Fruit fly (Drosophila melanogaster) whole organism, adult: ENCODE data around the gene Rhp.

ENCODE experiments used
- CG12768 ChIP-seq: fragments of 200-800 bp; sonication (Bioruptor generic); optimal IDR thresholded peaks from 2 replicates; lab custom pipeline; 2017; ENCODE audit warnings: missing biosample characterization, missing genetic modification characterization, mild to moderate bottlenecking, moderate library complexity, missing genetic modification reagents
- CG14711 ChIP-seq: fragments of 200-800 bp; sonication (Bioruptor generic); optimal IDR thresholded peaks from 2 replicates; lab custom pipeline; 2018; ENCODE audit warnings: missing biosample characterization, mild to moderate bottlenecking, missing genetic modification characterization, moderate library complexity
- CG1620 ChIP-seq: fragments of 200-800 bp; sonication (Bioruptor generic); optimal IDR thresholded peaks from 2 replicates; lab custom pipeline; 2016; ENCODE audit warnings: missing biosample characterization, missing genetic modification characterization
- CG33017 ChIP-seq: fragments of 200-800 bp; sonication (Bioruptor generic); optimal IDR thresholded peaks from 2 replicates; lab custom pipeline; 2018; ENCODE audit warnings: missing biosample characterization, mild to moderate bottlenecking, missing genetic modification characterization, moderate library complexity
- CG5204 ChIP-seq: fragments of 200-800 bp; sonication (Bioruptor generic); optimal IDR thresholded peaks from 2 replicates; lab custom pipeline; 2016; ENCODE audit warnings: missing biosample characterization, missing genetic modification characterization
- CG7045 ChIP-seq: fragments of 200-800 bp; sonication (Bioruptor generic); optimal IDR thresholded peaks from 2 replicates; lab custom pipeline; 2017; ENCODE audit warnings: missing biosample characterization, mild to moderate bottlenecking, missing genetic modification characterization
- Crg-1 ChIP-seq: fragments of 200-800 bp; sonication (Bioruptor generic); optimal IDR thresholded peaks from 2 replicates; lab custom pipeline; 2016; ENCODE audit warnings: missing biosample characterization, missing genetic modification characterization
- Hr96 ChIP-seq: fragments of 200-800 bp; sonication (Bioruptor generic); optimal IDR thresholded peaks from 2 replicates; lab custom pipeline; 2016; ENCODE audit warnings: missing biosample characterization, missing genetic modification characterization
- Mnt ChIP-seq: fragments of 200-800 bp; sonication (Bioruptor generic); optimal IDR thresholded peaks from 2 replicates; lab custom pipeline; 2016; ENCODE audit warnings: missing biosample characterization, mild to moderate bottlenecking, missing genetic modification characterization
- cic ChIP-seq: fragments of 200-800 bp; sonication (Bioruptor generic); optimal IDR thresholded peaks from 2 replicates; lab custom pipeline; 2017; ENCODE audit warnings: missing biosample characterization, mild to moderate bottlenecking, missing genetic modification characterization, moderate library complexity
- cnc ChIP-seq, 2 experiments: fragments of >200 bp; optimal IDR thresholded peaks; 2 replicates each; lab custom pipeline; 2017
- kay ChIP-seq: fragments of 200-800 bp; sonication (Bioruptor generic); peaks from one replicate; lab custom pipeline; 2016; ENCODE audit warnings: missing biosample characterization, missing genetic modification characterization, borderline replicate concordance
- toe ChIP-seq: fragments of 200-800 bp; sonication (Bioruptor generic); optimal IDR thresholded peaks from 2 replicates; lab custom pipeline; 2016; ENCODE audit warnings: missing biosample characterization, missing genetic modification characterization

DNA sequence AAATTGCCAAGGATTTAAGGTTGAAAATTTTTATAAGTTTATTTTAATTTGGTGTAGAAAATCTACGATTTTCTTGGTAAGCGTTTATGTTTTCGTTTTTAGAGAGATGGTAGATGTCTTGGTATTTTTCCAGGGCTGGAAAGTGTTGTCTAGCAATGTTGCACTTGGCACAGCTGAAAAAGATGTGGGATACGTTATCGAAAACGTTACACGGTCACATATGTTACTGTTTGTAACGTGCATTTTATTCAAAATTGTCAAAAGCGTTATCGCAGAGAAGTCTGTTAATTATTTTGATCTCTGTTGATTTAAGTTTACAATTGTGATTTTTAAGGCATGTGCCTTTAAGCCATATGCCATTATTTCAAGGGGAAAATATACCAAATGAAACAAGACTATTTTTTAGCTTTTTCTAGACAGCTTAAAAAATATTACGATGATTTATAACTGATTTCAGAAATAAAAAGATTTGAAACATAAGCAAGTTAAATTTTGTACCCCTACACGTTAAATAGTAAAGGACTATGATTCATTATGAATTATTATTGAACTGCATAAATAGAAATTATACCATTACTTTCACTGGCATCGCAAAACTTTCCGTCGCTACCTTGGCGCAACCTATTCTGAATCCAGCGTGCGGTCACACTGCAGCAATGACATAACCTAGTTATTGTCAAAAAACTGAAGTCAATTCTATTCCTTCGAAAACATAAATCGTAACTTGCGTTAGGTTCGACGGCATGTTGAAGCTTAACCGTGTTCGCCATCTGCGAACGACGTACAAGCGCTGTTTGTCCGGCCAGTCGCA, 3.1 kb upstream of the Rhp start, which contains the start of the genes Paf-AHalpha and mRpS30:
- TF ChIP-seq CG33017 (tag; lab: Kevin White, UChicago) (no peak), Crg-1 (GFP tag; lab: Kevin White, UChicago) (no peak), CG14711 (tag; lab: Kevin White, UChicago) (no peak), Hr96 (GFP tag; lab: Kevin White, UChicago) (no peak), cic (GFP tag; lab: Kevin White, UChicago) (no peak), CG7045 (GFP tag; lab: Kevin White, UChicago) (no peak), CG12768 (no peak), toe (GFP tag; lab: Kevin White, UChicago) (no peak), cnc (optimal IDR thresholded peaks at IDR 0.05; lab: Kevin White, UChicago) (no peak), kay (GFP tag; lab: Kevin White, UChicago) (no peak), CG5204 (GFP tag; lab: Kevin White, UChicago) (no peak), Mnt (GFP tag; lab: Kevin White, UChicago) (no peak), CG1620 (no peak)
